Fruit fly (Drosophila melanogaster) whole organism, adult: Measurements from ENCODE around the gene yellow-b.

ENCODE experiments used
- CG11617 ChIP-seq: fragments of 200-800 bp; sonication (Bioruptor generic); optimal IDR thresholded peaks from 2 replicates; lab custom pipeline; 2017; ENCODE audit warnings: mild to moderate bottlenecking, missing biosample characterization, missing genetic modification reagents, missing genetic modification characterization
- CG12768 ChIP-seq: fragments of 200-800 bp; sonication (Bioruptor generic); optimal IDR thresholded peaks from 2 replicates; lab custom pipeline; 2017; ENCODE audit warnings: missing biosample characterization, missing genetic modification characterization, mild to moderate bottlenecking, moderate library complexity, missing genetic modification reagents
- CG14711 ChIP-seq: fragments of 200-800 bp; sonication (Bioruptor generic); optimal IDR thresholded peaks from 2 replicates; lab custom pipeline; 2018; ENCODE audit warnings: missing biosample characterization, mild to moderate bottlenecking, missing genetic modification characterization, moderate library complexity
- CG1620 ChIP-seq: fragments of 200-800 bp; sonication (Bioruptor generic); optimal IDR thresholded peaks from 2 replicates; lab custom pipeline; 2016; ENCODE audit warnings: missing biosample characterization, missing genetic modification characterization
- CG33017 ChIP-seq: fragments of 200-800 bp; sonication (Bioruptor generic); optimal IDR thresholded peaks from 2 replicates; lab custom pipeline; 2018; ENCODE audit warnings: missing biosample characterization, mild to moderate bottlenecking, missing genetic modification characterization, moderate library complexity
- Mnt ChIP-seq: fragments of 200-800 bp; sonication (Bioruptor generic); optimal IDR thresholded peaks from 2 replicates; lab custom pipeline; 2016; ENCODE audit warnings: missing biosample characterization, mild to moderate bottlenecking, missing genetic modification characterization
- ovo ChIP-seq: fragments of 200-800 bp; sonication (Bioruptor generic); optimal IDR thresholded peaks from 2 replicates; lab custom pipeline; 2016; ENCODE audit warnings: missing biosample characterization, missing genetic modification characterization
- tj ChIP-seq: fragments of 200-800 bp; sonication (Bioruptor generic); optimal IDR thresholded peaks from 3 replicates; lab custom pipeline; 2017; ENCODE audit warnings: missing biosample characterization, mild to moderate bottlenecking, missing genetic modification characterization, moderate library complexity

DNA sequence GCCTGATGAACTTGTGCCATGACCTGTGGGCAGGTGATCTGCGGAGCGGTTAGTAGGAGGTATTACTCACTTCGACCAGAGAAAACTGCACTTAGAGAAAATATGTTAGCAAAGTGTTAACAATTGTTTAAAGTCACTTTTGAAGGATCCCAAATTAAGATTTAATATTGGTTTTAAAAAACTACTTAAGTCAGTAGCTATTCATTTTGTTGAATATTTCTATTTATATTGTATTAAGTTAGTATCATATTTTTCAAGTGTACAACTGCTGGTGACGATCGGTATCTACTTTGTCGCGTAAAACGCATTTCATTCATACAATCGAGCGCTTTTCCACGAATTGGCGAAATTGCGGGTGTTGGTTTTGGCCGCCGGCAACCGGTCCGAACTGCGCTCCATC is 49.5 kb downstream of the yellow-b start:
- TF ChIP-seq CG14711 (tag; lab: Kevin White, UChicago) (no peak), ovo (GFP tag; lab: Kevin White, UChicago) (no peak), Mnt (no peak), CG12768 (GFP tag; lab: Kevin White, UChicago) (no peak), tj (no peak), CG1620 (GFP tag; lab: Kevin White, UChicago) (no peak), CG11617 (GFP tag; lab: Kevin White, UChicago) (no peak), CG33017 (tag; lab: Kevin White, UChicago) (no peak)
